Worm (Caenorhabditis elegans): ENCODE data around the gene cyn-16.

The cyn-16 gene

DNA sequence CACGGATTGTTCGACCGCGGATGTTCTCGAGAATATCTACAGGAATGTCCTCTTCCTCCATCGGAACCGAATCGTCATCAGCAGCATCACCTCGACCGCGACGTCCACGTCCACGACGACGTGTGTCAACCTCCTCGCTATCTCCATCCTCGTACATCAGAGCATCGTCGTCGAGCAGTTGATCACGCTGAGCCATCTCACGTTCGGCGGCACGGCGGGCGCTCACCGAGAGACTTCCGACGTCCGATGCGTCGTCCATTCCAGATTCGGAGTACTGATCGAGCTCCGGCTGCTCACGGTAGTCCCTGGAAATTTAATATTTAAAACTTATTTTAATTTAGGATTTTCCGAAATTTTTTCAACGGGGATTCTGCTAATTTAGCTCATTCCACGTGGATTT lies 30.6 kb downstream of the cyn-16 start:
- TF ChIP-seq cnd-1 (tag; optimal IDR thresholded peaks at IDR 0.05): no peak
- no peak for TF ChIP-seq ham-2 (GFP tag; optimal IDR thresholded peaks at IDR 0.05)
- TF ChIP-seq elt-1 (tag; optimal IDR thresholded peaks at IDR 0.05; ENCODE audit: borderline replicate concordance, insufficient read depth): no peak
- TF ChIP-seq lin-32 (GFP tag; optimal IDR thresholded peaks at IDR 0.05): no peak
- no peak for TF ChIP-seq bed-3 (GFP tag; optimal IDR thresholded peaks at IDR 0.05)

DNA sequence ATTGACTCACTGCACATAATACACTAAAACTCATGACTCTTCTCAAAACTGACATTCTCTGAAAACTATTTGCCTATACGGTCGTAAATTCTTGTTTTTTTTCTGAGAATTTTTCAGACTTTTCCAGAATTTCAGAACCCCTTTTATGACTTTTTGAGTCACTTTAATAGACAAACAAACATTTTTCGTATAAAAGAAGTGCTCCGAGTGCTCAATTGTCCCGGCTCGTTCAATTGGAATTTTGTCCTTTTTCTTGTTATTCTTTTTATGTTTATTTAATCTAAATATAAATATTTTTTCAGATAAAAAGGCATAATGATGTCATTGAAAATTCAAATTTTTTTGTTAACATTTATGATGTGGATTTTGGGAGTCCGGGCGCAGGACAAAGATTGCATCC lies 37.6 kb downstream of the cyn-16 start, which contains the start of gene Y17G7B.23:
Gene Y17G7B.23, plus strand, starts transcription at position 301 of the 400 bp plus-strand sequence.
- TF ChIP-seq blmp-1 (tag; optimal IDR thresholded peaks at IDR 0.05) (no peak), pha-4 (tag; optimal IDR thresholded peaks at IDR 0.05) (no peak), lin-13 (tag; optimal IDR thresholded peaks at IDR 0.05) (no peak), mep-1 (tag; optimal IDR thresholded peaks at IDR 0.05) (no peak)

DNA sequence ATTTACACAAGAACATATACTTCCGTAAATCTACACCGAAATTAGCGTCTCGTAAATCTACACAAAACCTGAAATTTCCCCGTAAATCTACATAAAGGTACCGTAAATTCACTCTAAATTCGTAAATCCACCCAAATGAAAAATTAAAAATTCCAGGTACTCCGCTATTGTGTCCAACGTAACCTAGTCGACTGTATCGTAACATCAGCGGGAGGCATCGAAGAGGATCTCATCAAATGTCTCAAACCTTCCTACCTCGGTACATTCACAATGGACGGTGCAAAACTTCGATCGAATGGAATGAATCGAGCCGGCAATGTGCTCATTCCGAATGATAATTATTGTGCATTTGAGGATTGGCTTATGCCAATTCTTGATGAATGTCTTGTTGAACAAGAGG lies 41.6 kb downstream of the cyn-16 start:
- no peak for TF ChIP-seq sem-2 (GFP tag; optimal IDR thresholded peaks at IDR 0.05)

DNA sequence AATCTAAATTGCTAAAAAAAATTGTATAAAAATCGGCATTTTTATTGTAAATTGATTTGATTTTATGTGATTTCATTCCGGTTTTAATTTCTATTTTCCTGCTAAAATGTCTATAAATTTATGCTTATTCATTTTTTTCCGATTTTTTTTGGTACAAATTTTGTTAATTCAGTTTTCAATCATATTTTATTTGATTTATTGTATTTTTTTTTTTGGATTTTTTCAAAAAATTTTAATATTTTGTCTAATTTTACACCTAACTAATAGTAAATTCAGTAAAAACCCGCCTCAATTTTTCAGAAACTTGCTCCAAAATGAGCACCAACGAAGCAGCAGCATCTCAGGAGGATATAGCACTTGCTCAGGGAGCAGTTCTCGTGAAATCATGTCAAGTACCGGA lies 43.8 kb downstream of the cyn-16 start, which contains the start of gene dhps-1:
Gene dhps-1, plus strand, starts transcription at position 301 of the 400 bp plus-strand sequence.
- TF ChIP-seq ztf-11 (tag; optimal IDR thresholded peaks at IDR 0.05) (no peak), lin-13 (tag; optimal IDR thresholded peaks at IDR 0.05) (no peak), nhr-76 (tag; optimal IDR thresholded peaks at IDR 0.05) (no peak), mab-5 (tag; optimal IDR thresholded peaks at IDR 0.05) (no peak), nhr-12 (tag; optimal IDR thresholded peaks at IDR 0.05) (no peak), mep-1 (tag; optimal IDR thresholded peaks at IDR 0.05) (no peak), nhr-2 (tag; optimal IDR thresholded peaks at IDR 0.05) (no peak), pha-4 (tag; optimal IDR thresholded peaks at IDR 0.05) (no peak)

DNA sequence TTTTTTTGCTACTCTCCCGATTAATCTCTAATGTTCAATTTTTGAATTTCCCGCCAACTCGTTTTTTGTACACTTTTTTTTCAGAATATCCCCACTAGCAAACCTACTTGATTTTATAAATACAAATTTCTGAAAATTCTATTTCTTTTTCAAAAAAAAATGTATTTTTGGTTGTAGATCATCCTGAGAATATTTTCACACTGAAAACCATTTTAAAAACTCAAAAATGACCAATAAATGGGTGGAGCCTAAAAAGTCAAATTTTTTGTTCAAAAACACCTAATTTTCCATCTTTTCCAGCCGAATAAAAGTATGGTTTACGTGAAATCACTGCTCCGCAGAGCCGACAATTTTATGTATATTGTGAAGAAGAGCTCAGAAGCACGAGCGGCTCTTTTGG lies 47.8 kb downstream of the cyn-16 start, which contains the start of gene Y17G7B.3:
Gene Y17G7B.3, plus strand, starts transcription at position 301 of the 400 bp plus-strand sequence.
- no peak for TF ChIP-seq nhr-237 (tag; optimal IDR thresholded peaks at IDR 0.05)
- no peak for TF ChIP-seq mab-5 (tag; optimal IDR thresholded peaks at IDR 0.05)

DNA sequence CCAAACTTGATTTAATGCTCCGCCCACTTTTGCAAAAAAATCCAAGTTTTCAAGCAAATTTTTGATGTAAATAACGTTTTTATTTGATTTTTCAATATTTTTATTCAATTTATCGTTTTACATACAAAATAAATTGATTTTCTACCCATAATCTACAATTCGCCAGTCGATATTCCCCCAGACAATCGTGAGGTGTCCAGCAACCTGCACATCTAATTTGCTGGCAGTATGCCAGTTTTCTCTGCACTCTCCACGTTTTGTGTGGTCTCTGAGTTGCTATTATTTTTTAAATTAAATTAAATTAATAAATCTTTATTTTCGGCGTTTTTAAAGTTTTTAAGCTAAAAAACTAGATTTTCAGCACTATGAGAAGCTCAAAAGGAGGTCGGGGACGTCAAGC lies 56.4 kb downstream of the cyn-16 start:
- TF ChIP-seq unc-62 (GFP tag; optimal IDR thresholded peaks at IDR 0.05) (peak; percentile 31), sem-2 (GFP tag; optimal IDR thresholded peaks at IDR 0.05) (no peak), pha-4 (tag; optimal IDR thresholded peaks at IDR 0.05) (peak; percentile 60), ceh-43 (GFP tag; optimal IDR thresholded peaks at IDR 0.05) (peak; percentile 22), unc-39 (tag; optimal IDR thresholded peaks at IDR 0.05) (no peak), mls-2 (tag; optimal IDR thresholded peaks at IDR 0.05) (no peak), nhr-237 (tag; optimal IDR thresholded peaks at IDR 0.05) (peak; percentile 68), lsy-2 (tag; optimal IDR thresholded peaks at IDR 0.05) (peak; percentile 80), sptf-1 (tag; optimal IDR thresholded peaks at IDR 0.05) (peak; percentile 55), ces-1 (GFP tag; optimal IDR thresholded peaks at IDR 0.05) (peak; percentile 98), ham-2 (GFP tag; optimal IDR thresholded peaks at IDR 0.05) (peak; percentile 33), lin-13 (tag; optimal IDR thresholded peaks at IDR 0.05) (peak; percentile 83), bed-3 (GFP tag; optimal IDR thresholded peaks at IDR 0.05) (peak; percentile 6), mep-1 (tag; optimal IDR thresholded peaks at IDR 0.05) (peak; percentile 67), nhr-2 (tag; optimal IDR thresholded peaks at IDR 0.05) (peak; percentile 43)

DNA sequence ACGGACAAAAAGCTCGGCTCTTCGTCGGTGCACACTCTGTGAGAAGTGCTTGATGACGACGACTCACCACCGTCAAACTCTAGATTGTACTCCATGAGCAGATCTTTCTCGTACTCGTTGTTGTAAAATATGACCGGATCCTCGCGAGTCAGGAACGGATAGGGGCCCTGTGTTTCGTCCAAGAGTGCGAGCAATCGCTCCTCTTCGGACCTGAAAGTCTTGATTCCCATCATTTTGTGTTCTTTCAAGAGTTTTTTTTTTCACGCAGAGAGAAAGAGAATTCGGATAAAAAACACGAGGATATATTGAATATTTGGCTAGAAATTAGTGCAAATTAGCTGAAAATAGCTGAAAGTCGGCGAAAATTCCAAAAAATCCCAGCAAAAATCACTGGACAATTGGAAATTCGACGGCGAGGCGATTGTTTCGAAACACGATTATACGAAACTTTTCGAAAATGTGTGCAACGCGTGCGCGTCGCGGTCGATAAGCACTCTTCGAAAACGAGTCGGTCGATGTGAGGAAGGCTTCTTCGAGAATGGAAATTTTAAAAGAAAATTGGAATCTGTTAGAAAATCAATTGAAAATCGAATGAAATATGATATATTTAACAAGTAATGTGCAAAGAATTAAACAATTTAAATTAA lies 57.0 kb downstream of the cyn-16 start, which contains the start of the genes ash-2 and Y17G7B.20:
Gene ash-2, plus strand, starts transcription at position 390 of the 647 bp plus-strand sequence.
Gene Y17G7B.20, minus strand, starts transcription at position 396 of the 647 bp plus-strand sequence.
- TF ChIP-seq ceh-39 (tag; optimal IDR thresholded peaks at IDR 0.05) (peak; percentile 100), lin-13 (tag; optimal IDR thresholded peaks at IDR 0.05) (peak; percentile 33), ztf-11 (tag; optimal IDR thresholded peaks at IDR 0.05) (peak; percentile 16), hlh-1 (tag; optimal IDR thresholded peaks at IDR 0.05) (peak; percentile 3), ces-1 (GFP tag; optimal IDR thresholded peaks at IDR 0.05) (peak; percentile 29), unc-62 (GFP tag; optimal IDR thresholded peaks at IDR 0.05) (no peak)
